Fruit fly (Drosophila melanogaster) whole organism: Measurements from ENCODE around the gene fwe.

Experiments
- CG8478 ChIP-seq: fragments of >200 bp; optimal IDR thresholded peaks from 2 replicates; lab custom pipeline; 2018; ENCODE audit warnings: inconsistent platforms
- psq ChIP-seq: fragments of >200 bp; optimal IDR thresholded peaks from 2 replicates; lab custom pipeline; 2017

- TF ChIP-seq psq (lab: Kevin White, UChicago): no peak
- TF ChIP-seq CG8478: no peak
Observed at dm6 chr3L:15794311-15794710, 21.9 kb downstream of the fwe start.
